Worm (Caenorhabditis elegans) whole organism, L3 larva: Measurements from ENCODE around the gene H12I13.1.

ENCODE experiments used
- R02D3.7 ChIP-seq: fragments of 150-350 bp; optimal IDR thresholded peaks from 2 replicates; lab custom pipeline; 2014; ENCODE audit warnings: missing biosample characterization, missing genetic modification characterization
- ZK546.5 ChIP-seq: sonication (generic microtip); optimal IDR thresholded peaks from 2 replicates; lab custom pipeline; 2017; ENCODE audit warnings: missing biosample characterization, missing genetic modification characterization
- ceh-16 ChIP-seq: sonication (generic microtip); optimal IDR thresholded peaks from 2 replicates; lab custom pipeline; 2017; ENCODE audit warnings: missing biosample characterization, missing genetic modification characterization
- ceh-9 ChIP-seq: sonication (generic microtip); optimal IDR thresholded peaks from 2 replicates; lab custom pipeline; 2018; ENCODE audit warnings: missing biosample characterization, missing genetic modification characterization
- daf-12 ChIP-seq: fragments of 150-350 bp; optimal IDR thresholded peaks from 2 replicates; lab custom pipeline; 2014; ENCODE audit warnings: missing biosample characterization, missing genetic modification reagents, missing genetic modification characterization
- egl-27 ChIP-seq: sonication (generic microtip); optimal IDR thresholded peaks from 4 replicates; lab custom pipeline; 2017; ENCODE audit warnings: missing biosample characterization, missing genetic modification reagents, missing genetic modification characterization
- egl-5 ChIP-seq: fragments of 150-350 bp; optimal IDR thresholded peaks from 2 replicates; lab custom pipeline; 2017; ENCODE audit warnings: missing biosample characterization, missing genetic modification reagents, missing genetic modification characterization, inconsistent platforms
- elt-2 ChIP-seq: sonication (generic microtip); optimal IDR thresholded peaks from 2 replicates; lab custom pipeline; 2016; ENCODE audit warnings: missing genetic modification reagents, mild to moderate bottlenecking, missing genetic modification characterization, missing compliant biosample characterization
- elt-3 ChIP-seq, 3 experiments: fragments of 150-350 bp in 1 of 3; sonication (generic microtip) in 2 of 3; optimal IDR thresholded peaks; 2 replicates in 2 of 3; 4 replicates in 1 of 3; lab custom pipeline; 2014 to 2017; ENCODE audit warnings: missing biosample characterization in 3 of 3, missing genetic modification characterization in 3 of 3
- eor-1 ChIP-seq, 2 experiments: fragments of 150-350 bp; optimal IDR thresholded peaks; 2 replicates each; lab custom pipeline; 2014 to 2018; ENCODE audit warnings: missing biosample characterization in 2 of 2, missing genetic modification characterization in 2 of 2
- fkh-10 ChIP-seq: sonication (generic microtip); optimal IDR thresholded peaks from 2 replicates; lab custom pipeline; 2017; ENCODE audit warnings: missing biosample characterization, missing genetic modification reagents, missing genetic modification characterization
- fkh-2 ChIP-seq: fragments of 150-350 bp; optimal IDR thresholded peaks from 2 replicates; lab custom pipeline; 2014; ENCODE audit warnings: missing biosample characterization, missing genetic modification reagents, missing genetic modification characterization
- fos-1 ChIP-seq: fragments of 150-350 bp; optimal IDR thresholded peaks from 2 replicates; lab custom pipeline; 2014; ENCODE audit warnings: missing biosample characterization, missing genetic modification characterization
- hmg-11 ChIP-seq: sonication (generic microtip); optimal IDR thresholded peaks from 2 replicates; lab custom pipeline; 2016; ENCODE audit warnings: missing genetic modification characterization, missing compliant biosample characterization
- jun-1 ChIP-seq: fragments of 150-350 bp; optimal IDR thresholded peaks from 2 replicates; lab custom pipeline; 2014; ENCODE audit warnings: missing biosample characterization, missing genetic modification reagents, missing genetic modification characterization
- lin-15B ChIP-seq: fragments of 150-350 bp; optimal IDR thresholded peaks from 2 replicates; lab custom pipeline; 2014; ENCODE audit warnings: missing biosample characterization, missing genetic modification characterization
- lsy-12 ChIP-seq: sonication (generic microtip); optimal IDR thresholded peaks from 2 replicates; lab custom pipeline; 2016; ENCODE audit warnings: mild to moderate bottlenecking, missing genetic modification characterization, missing compliant biosample characterization
- mdl-1 ChIP-seq: fragments of 150-350 bp; optimal IDR thresholded peaks from 2 replicates; lab custom pipeline; 2014; ENCODE audit warnings: missing biosample characterization, missing genetic modification characterization
- mml-1 ChIP-seq: fragments of 150-350 bp; sonication (generic microtip); optimal IDR thresholded peaks from 3 replicates; lab custom pipeline; 2014; ENCODE audit warnings: missing biosample characterization, missing genetic modification characterization
- nhr-11 ChIP-seq: fragments of 150-350 bp; optimal IDR thresholded peaks from 2 replicates; lab custom pipeline; 2014; ENCODE audit warnings: missing biosample characterization, missing genetic modification characterization
- nhr-25 ChIP-seq: sonication (generic microtip); optimal IDR thresholded peaks from 2 replicates; lab custom pipeline; 2017; ENCODE audit warnings: missing biosample characterization, missing genetic modification characterization
- nhr-43 ChIP-seq: sonication (generic microtip); optimal IDR thresholded peaks from 2 replicates; lab custom pipeline; 2016; ENCODE audit warnings: mild to moderate bottlenecking, missing genetic modification characterization, missing compliant biosample characterization; ENCODE audit not compliant: poor library complexity, severe bottlenecking
- nhr-76 ChIP-seq: fragments of 150-350 bp; sonication (generic microtip); optimal IDR thresholded peaks from 5 replicates; lab custom pipeline; 2014; ENCODE audit warnings: missing biosample characterization, missing genetic modification characterization
- nhr-77 ChIP-seq: fragments of 150-350 bp; optimal IDR thresholded peaks from 2 replicates; lab custom pipeline; 2014; ENCODE audit warnings: missing biosample characterization, missing genetic modification characterization
- pha-4 ChIP-seq: fragments of 150-350 bp; optimal IDR thresholded peaks from 2 replicates; lab custom pipeline; 2014; ENCODE audit warnings: missing biosample characterization, missing genetic modification reagents, missing genetic modification characterization
- pqm-1 ChIP-seq: fragments of 150-350 bp; optimal IDR thresholded peaks from 2 replicates; lab custom pipeline; 2017; ENCODE audit warnings: missing biosample characterization, missing genetic modification characterization, inconsistent platforms
- sea-2 ChIP-seq: fragments of 150-350 bp; sonication (generic microtip); optimal IDR thresholded peaks from 4 replicates; lab custom pipeline; 2014; ENCODE audit warnings: missing biosample characterization, missing genetic modification reagents, missing genetic modification characterization
- skn-1 ChIP-seq: fragments of 150-350 bp; optimal IDR thresholded peaks from 2 replicates; lab custom pipeline; 2014; ENCODE audit warnings: missing biosample characterization, missing genetic modification characterization
- snpc-4 ChIP-seq: fragments of 150-350 bp; optimal IDR thresholded peaks from 2 replicates; lab custom pipeline; 2014; ENCODE audit warnings: missing biosample characterization, missing genetic modification characterization
- unc-39 ChIP-seq: sonication (generic microtip); optimal IDR thresholded peaks from 4 replicates; lab custom pipeline; 2017; ENCODE audit warnings: missing biosample characterization, missing genetic modification characterization
- unc-62 ChIP-seq: fragments of 150-350 bp; sonication (generic microtip); optimal IDR thresholded peaks from 4 replicates; lab custom pipeline; 2014; ENCODE audit warnings: missing biosample characterization, missing genetic modification reagents, missing genetic modification characterization
- ztf-11 ChIP-seq: fragments of 150-350 bp; optimal IDR thresholded peaks from 2 replicates; lab custom pipeline; 2014; ENCODE audit warnings: missing biosample characterization, missing genetic modification characterization

The H12I13.1 gene

ce11 chrII:6099500-6099899 lies 32.5 kb upstream of the H12I13.1 start, which contains the start of gene rgs-3:
rgs-3 (plus strand) TSS chrII:6099800.
- TF ChIP-seq ceh-9 (tag; lab: Kevin White, UChicago): no peak
- TF ChIP-seq mdl-1: no peak
- TF ChIP-seq fkh-2: no peak
- no peak for TF ChIP-seq R02D3.7
- TF ChIP-seq hmg-11 (tag; lab: Kevin White, UChicago): no peak
- no peak for TF ChIP-seq fos-1 (tag; lab: Kevin White, UChicago)
- TF ChIP-seq unc-39 (tag; lab: Kevin White, UChicago): no peak
- TF ChIP-seq eor-1 (tag; optimal IDR thresholded peaks at IDR 0.05; lab: Kevin White, UChicago): no peak

- TF ChIP-seq nhr-43 (tag; lab: Kevin White, UChicago) (peak; percentile 65), pqm-1 (peak; percentile 20), lin-15B (tag; lab: Kevin White, UChicago) (peak; percentile 69), ztf-11 (tag; lab: Kevin White, UChicago) (no peak), lsy-12 (tag; lab: Kevin White, UChicago) (peak; percentile 5), nhr-77 (tag; lab: Kevin White, UChicago) (no peak), sea-2 (GFP tag; lab: Kevin White, UChicago) (no peak), snpc-4 (tag; lab: Kevin White, UChicago) (peak; percentile 61), daf-12 (no peak), egl-5 (tag; lab: Kevin White, UChicago) (peak; percentile 25), skn-1 (tag; lab: Kevin White, UChicago) (peak; percentile 44), eor-1 (tag; optimal IDR thresholded peaks at IDR 0.05; lab: Kevin White, UChicago) (no peak), elt-2 (tag; lab: Kevin White, UChicago) (peak; percentile 37), nhr-25 (peak; percentile 0), jun-1 (tag; lab: Kevin White, UChicago) (no peak), fos-1 (tag; lab: Kevin White, UChicago) (no peak), ZK546.5 (no peak)
- TF ChIP-seq, all 47 proteins: peak for 9
Observed at ce11 chrII:6097441-6097840, 30.5 kb upstream of the H12I13.1 start, which contains the start of the genes tpp-2 and rbbp-5. tpp-2 (minus strand) TSS chrII:6097597. rbbp-5 (plus strand) TSS chrII:6097830.

ce11 chrII:6091380-6091779 lies 24.4 kb upstream of the H12I13.1 start, which contains the start of the genes fbf-2 and nspg-3:
fbf-2 (minus strand) TSS chrII:6091480.
nspg-3 (plus strand) TSS chrII:6091767.
- peak; percentile 35 for TF ChIP-seq elt-2 (tag; lab: Kevin White, UChicago)
- TF ChIP-seq nhr-11 (tag; lab: Kevin White, UChicago): no peak

- TF ChIP-seq egl-27 (tag; lab: Kevin White, UChicago) (no peak), snpc-4 (tag; lab: Kevin White, UChicago) (no peak), nhr-11 (tag; lab: Kevin White, UChicago) (no peak), fkh-10 (GFP tag; lab: Kevin White, UChicago) (no peak), nhr-76 (no peak), R02D3.7 (no peak), lsy-12 (tag; lab: Kevin White, UChicago) (no peak), pha-4 (tag; lab: Kevin White, UChicago) (no peak), unc-62 (GFP tag; lab: Kevin White, UChicago) (no peak), pqm-1 (no peak), nhr-25 (no peak), fkh-2 (no peak)
Observed at ce11 chrII:6082620-6083019, 15.7 kb upstream of the H12I13.1 start, which contains the start of gene F21H12.3. F21H12.3 (plus strand) TSS chrII:6082920.

ce11 chrII:6080743-6081142 lies 13.8 kb upstream of the H12I13.1 start, which contains the start of gene fbf-1:
fbf-1 (minus strand) TSS chrII:6080843.
- TF ChIP-seq fkh-2: no peak
- TF ChIP-seq, all 47 proteins: peak for 0

ce11 chrII:6077604-6078003 lies 10.6 kb upstream of the H12I13.1 start, which contains the start of gene H12I13.6:
H12I13.6 (plus strand) TSS chrII:6077904.
- no peak for TF ChIP-seq mml-1 (tag; lab: Kevin White, UChicago)
- TF ChIP-seq mdl-1: no peak
- no peak for TF ChIP-seq R02D3.7
- TF ChIP-seq elt-3 (tag; optimal IDR thresholded peaks at IDR 0.05; lab: Kevin White, UChicago): no peak
- no peak for TF ChIP-seq ceh-16 (tag; lab: Kevin White, UChicago)
- TF ChIP-seq, all 47 proteins: peak for 0
